Worm (Caenorhabditis elegans) whole organism, mixed stage, embryonic: ENCODE results near the gene fbxc-58.

ENCODE experiments used
- M03D4.4 ChIP-seq: sonication (generic microtip); optimal IDR thresholded peaks from 2 replicates; lab custom pipeline; 2017; ENCODE audit warnings: mild to moderate bottlenecking, missing genetic modification characterization, missing compliant biosample characterization
- bed-3 ChIP-seq: fragments of 200-800 bp; sonication (Bioruptor generic); optimal IDR thresholded peaks from 3 replicates; lab custom pipeline; 2018; ENCODE audit warnings: mild to moderate bottlenecking, missing genetic modification characterization, moderate library complexity, missing compliant biosample characterization
- blmp-1 ChIP-seq: fragments of 150-350 bp; optimal IDR thresholded peaks from 2 replicates; lab custom pipeline; 2014; ENCODE audit warnings: missing biosample characterization, missing genetic modification characterization
- ceh-39 ChIP-seq: fragments of 150-350 bp; optimal IDR thresholded peaks from 2 replicates; lab custom pipeline; 2014; ENCODE audit warnings: missing biosample characterization, missing genetic modification characterization
- ceh-43 ChIP-seq: fragments of 200-800 bp; sonication (Bioruptor generic); optimal IDR thresholded peaks from 2 replicates; lab custom pipeline; 2018; ENCODE audit warnings: mild to moderate bottlenecking, missing genetic modification characterization, moderate library complexity, missing compliant biosample characterization
- ceh-83 ChIP-seq: fragments of 200-800 bp; sonication (Bioruptor generic); optimal IDR thresholded peaks from 2 replicates; lab custom pipeline; 2018; ENCODE audit warnings: mild to moderate bottlenecking, missing genetic modification characterization, missing compliant biosample characterization
- ces-1 ChIP-seq: fragments of 150-350 bp; optimal IDR thresholded peaks from 2 replicates; lab custom pipeline; 2014; ENCODE audit warnings: missing biosample characterization, missing genetic modification reagents, missing genetic modification characterization
- cnd-1 ChIP-seq: fragments of 200-800 bp; sonication (Bioruptor generic); optimal IDR thresholded peaks from 2 replicates; lab custom pipeline; 2018; ENCODE audit warnings: mild to moderate bottlenecking, missing genetic modification characterization, missing compliant biosample characterization
- drap-1 ChIP-seq: fragments of 200-800 bp; sonication (Bioruptor generic); optimal IDR thresholded peaks from 3 replicates; lab custom pipeline; 2018; ENCODE audit warnings: mild to moderate bottlenecking, missing genetic modification characterization, missing compliant biosample characterization
- flh-1 ChIP-seq: fragments of 200-800 bp; sonication (Bioruptor generic); optimal IDR thresholded peaks from 2 replicates; lab custom pipeline; 2018; ENCODE audit warnings: mild to moderate bottlenecking, missing genetic modification characterization, moderate library complexity, missing compliant biosample characterization
- ham-2 ChIP-seq: fragments of 200-800 bp; sonication (Bioruptor generic); optimal IDR thresholded peaks from 2 replicates; lab custom pipeline; 2018; ENCODE audit warnings: mild to moderate bottlenecking, missing genetic modification characterization, missing compliant biosample characterization
- hlh-1 ChIP-seq: fragments of 150-350 bp; optimal IDR thresholded peaks from 2 replicates; lab custom pipeline; 2014; ENCODE audit warnings: missing biosample characterization, missing genetic modification reagents, missing genetic modification characterization
- lin-13 ChIP-seq: fragments of 150-350 bp; optimal IDR thresholded peaks from 2 replicates; lab custom pipeline; 2014; ENCODE audit warnings: missing biosample characterization, missing genetic modification characterization
- lin-32 ChIP-seq: fragments of 200-800 bp; sonication (Bioruptor generic); optimal IDR thresholded peaks from 2 replicates; lab custom pipeline; 2018; ENCODE audit warnings: mild to moderate bottlenecking, missing genetic modification characterization, missing compliant biosample characterization
- lsy-2 ChIP-seq: fragments of 150-350 bp; optimal IDR thresholded peaks from 2 replicates; lab custom pipeline; 2014; ENCODE audit warnings: missing biosample characterization, missing genetic modification characterization
- mab-5 ChIP-seq: fragments of 150-350 bp; optimal IDR thresholded peaks from 2 replicates; lab custom pipeline; 2014; ENCODE audit warnings: missing biosample characterization, missing genetic modification characterization
- mep-1 ChIP-seq: fragments of 150-350 bp; optimal IDR thresholded peaks from 2 replicates; lab custom pipeline; 2017; ENCODE audit warnings: missing biosample characterization, missing genetic modification reagents, missing genetic modification characterization, inconsistent platforms
- mls-2 ChIP-seq: sonication (generic microtip); optimal IDR thresholded peaks from 2 replicates; lab custom pipeline; 2016; ENCODE audit warnings: mild to moderate bottlenecking, missing genetic modification characterization, moderate library complexity, missing compliant biosample characterization
- nhr-12 ChIP-seq: fragments of 150-350 bp; optimal IDR thresholded peaks from 2 replicates; lab custom pipeline; 2014; ENCODE audit warnings: missing biosample characterization, missing genetic modification characterization
- nhr-2 ChIP-seq: fragments of 150-350 bp; optimal IDR thresholded peaks from 2 replicates; lab custom pipeline; 2014; ENCODE audit warnings: missing biosample characterization, missing genetic modification characterization
- nhr-237 ChIP-seq: fragments of 150-350 bp; optimal IDR thresholded peaks from 2 replicates; lab custom pipeline; 2014; ENCODE audit warnings: missing biosample characterization, missing genetic modification characterization
- nhr-28 ChIP-seq: fragments of 150-350 bp; optimal IDR thresholded peaks from 2 replicates; lab custom pipeline; 2014; ENCODE audit warnings: missing biosample characterization, missing genetic modification characterization
- nhr-76 ChIP-seq: sonication (generic microtip); optimal IDR thresholded peaks from 2 replicates; lab custom pipeline; 2017; ENCODE audit warnings: missing biosample characterization, missing genetic modification characterization
- pha-4 ChIP-seq: fragments of 150-350 bp; optimal IDR thresholded peaks from 2 replicates; lab custom pipeline; 2018; ENCODE audit warnings: missing biosample characterization, missing genetic modification reagents, missing genetic modification characterization
- sem-2 ChIP-seq: fragments of 200-800 bp; sonication (Bioruptor generic); optimal IDR thresholded peaks from 2 replicates; lab custom pipeline; 2018; ENCODE audit warnings: mild to moderate bottlenecking, missing genetic modification characterization, missing compliant biosample characterization
- snpc-4 ChIP-seq: fragments of 150-350 bp; optimal IDR thresholded peaks from 2 replicates; lab custom pipeline; 2014; ENCODE audit warnings: missing biosample characterization, missing genetic modification characterization
- sptf-1 ChIP-seq: sonication (generic microtip); optimal IDR thresholded peaks from 2 replicates; lab custom pipeline; 2017; ENCODE audit warnings: mild to moderate bottlenecking, missing genetic modification characterization, moderate library complexity, missing compliant biosample characterization
- tbx-8 ChIP-seq: fragments of 200-800 bp; sonication (Bioruptor generic); optimal IDR thresholded peaks from 2 replicates; lab custom pipeline; 2018; ENCODE audit warnings: mild to moderate bottlenecking, missing genetic modification characterization, moderate library complexity, missing compliant biosample characterization
- unc-62 ChIP-seq: fragments of 150-350 bp; optimal IDR thresholded peaks from 2 replicates; lab custom pipeline; 2014; ENCODE audit warnings: missing biosample characterization, missing genetic modification reagents, missing genetic modification characterization
- zip-8 ChIP-seq: fragments of 150-350 bp; optimal IDR thresholded peaks from 2 replicates; lab custom pipeline; 2014; ENCODE audit warnings: missing biosample characterization, missing genetic modification characterization
- ztf-11 ChIP-seq: fragments of 150-350 bp; optimal IDR thresholded peaks from 2 replicates; lab custom pipeline; 2014; ENCODE audit warnings: missing biosample characterization, missing genetic modification characterization

The fbxc-58 gene

DNA sequence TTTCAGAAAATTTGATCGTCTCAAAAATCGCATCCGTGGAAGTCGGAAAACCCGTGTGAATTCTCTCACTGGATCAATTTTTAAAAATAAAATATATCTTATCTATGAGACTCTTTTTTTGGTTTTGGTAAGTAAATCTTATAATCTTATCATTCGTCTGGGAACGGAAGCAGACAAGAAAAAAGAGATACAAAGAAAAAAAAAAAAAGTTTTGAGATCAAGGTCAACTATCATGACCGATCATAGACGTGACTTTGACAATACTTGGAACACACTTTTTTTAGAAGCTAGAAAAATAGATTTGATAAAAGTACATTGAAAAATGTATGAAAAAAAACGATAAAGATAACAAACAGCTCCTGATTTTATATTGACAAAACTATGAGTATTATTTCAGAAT, 5.2 kb downstream of the fbxc-58 start:
- TF ChIP-seq lsy-2 (tag; lab: Kevin White, UChicago) (no peak), mls-2 (tag; lab: Kevin White, UChicago) (no peak), bed-3 (GFP tag; lab: Kevin White, UChicago) (no peak), sptf-1 (tag; lab: Kevin White, UChicago) (no peak), drap-1 (GFP tag; lab: Kevin White, UChicago) (no peak), zip-8 (tag; lab: Kevin White, UChicago) (no peak), nhr-12 (tag; lab: Kevin White, UChicago) (no peak), nhr-2 (tag; lab: Kevin White, UChicago) (no peak), ztf-11 (tag; lab: Kevin White, UChicago) (no peak), sem-2 (GFP tag; lab: Kevin White, UChicago) (no peak), flh-1 (GFP tag; lab: Kevin White, UChicago) (no peak), ham-2 (GFP tag; lab: Kevin White, UChicago) (no peak), mab-5 (tag; lab: Kevin White, UChicago) (no peak), ceh-39 (no peak), ceh-83 (GFP tag; lab: Kevin White, UChicago) (no peak), cnd-1 (tag; lab: Kevin White, UChicago) (no peak)

DNA sequence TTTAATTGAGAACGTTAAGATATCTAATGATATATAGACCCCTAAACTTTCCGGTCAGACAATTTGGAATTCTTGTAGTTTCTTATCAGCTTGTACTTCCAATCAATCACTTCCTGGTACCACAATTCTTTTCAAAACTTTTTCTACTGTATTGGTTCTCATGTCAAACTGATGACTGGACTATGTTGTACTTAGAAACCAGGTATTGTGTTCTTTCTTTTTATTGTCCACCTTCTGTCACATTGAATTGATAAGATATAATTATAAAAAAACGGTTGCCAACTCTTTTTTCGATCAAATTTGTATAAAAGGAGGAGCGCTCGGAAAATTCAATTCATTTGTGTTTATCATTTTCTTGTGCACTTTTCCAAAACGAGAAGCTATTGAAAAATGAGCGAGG, 7.0 kb downstream of the fbxc-58 start, which contains the start of gene C10C5.4:
Gene C10C5.4, plus strand, starts transcription at position 281 of the 400 bp plus-strand sequence.
- TF ChIP-seq sem-2 (GFP tag; lab: Kevin White, UChicago), result no peak
- no peak for TF ChIP-seq tbx-8 (GFP tag; lab: Kevin White, UChicago)
- TF ChIP-seq bed-3 (GFP tag; lab: Kevin White, UChicago), result no peak
- TF ChIP-seq sptf-1 (tag; lab: Kevin White, UChicago), result no peak
- no peak for TF ChIP-seq lin-32
- no peak for TF ChIP-seq unc-62 (GFP tag; lab: Kevin White, UChicago)
- TF ChIP-seq mls-2 (tag; lab: Kevin White, UChicago), result no peak
- TF ChIP-seq hlh-1, result no peak
- no peak for TF ChIP-seq lin-13
- TF ChIP-seq nhr-76 (tag; lab: Kevin White, UChicago), result no peak
- TF ChIP-seq ceh-43 (GFP tag; lab: Kevin White, UChicago), result no peak
- TF ChIP-seq blmp-1 (tag; lab: Kevin White, UChicago), result no peak

DNA sequence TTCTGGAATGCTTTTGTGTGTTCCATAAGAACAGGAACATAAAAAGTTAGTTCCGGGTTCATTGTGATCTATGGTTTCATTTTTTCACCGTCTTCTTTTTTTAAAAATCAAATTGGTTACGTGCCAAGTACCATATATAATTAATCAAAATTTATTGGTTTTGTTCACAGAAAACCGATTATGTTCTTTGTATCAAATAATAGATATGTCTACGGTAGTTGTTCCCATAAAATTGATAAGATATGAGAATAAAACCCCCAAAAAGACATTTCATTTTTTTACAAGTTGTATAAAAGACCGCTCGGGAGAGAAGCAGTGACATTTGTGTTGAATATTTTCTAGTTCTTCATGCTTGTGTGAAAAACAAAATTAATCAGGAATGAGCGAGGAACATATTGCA, 9.8 kb downstream of the fbxc-58 start, which contains the start of gene C10C5.5:
Gene C10C5.5, plus strand, starts transcription at position 301 of the 400 bp plus-strand sequence.
- TF ChIP-seq pha-4 (tag; lab: Kevin White, UChicago) (no peak), mls-2 (tag; lab: Kevin White, UChicago) (no peak), sem-2 (GFP tag; lab: Kevin White, UChicago) (no peak), ztf-11 (tag; lab: Kevin White, UChicago) (no peak)

DNA sequence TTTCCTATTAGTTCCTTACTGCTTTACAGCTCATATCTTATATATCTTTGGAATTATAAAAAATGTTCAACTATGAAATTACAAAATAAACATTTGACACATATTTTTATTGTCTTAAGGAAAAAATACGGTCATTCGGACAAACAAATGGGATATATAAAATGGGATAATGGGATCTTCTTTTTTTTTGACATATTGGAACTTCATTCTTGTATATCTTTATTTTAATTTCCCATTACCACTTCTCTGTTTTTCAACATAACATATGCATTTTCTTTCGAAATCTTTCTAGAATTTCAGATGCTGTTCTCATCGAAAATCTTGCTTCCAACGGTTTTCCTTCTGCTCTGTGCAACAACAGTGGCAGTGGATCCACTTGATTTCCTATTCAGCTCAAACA, 13.5 kb downstream of the fbxc-58 start, which contains the start of gene C10C5.7:
Gene C10C5.7, plus strand, starts transcription at position 301 of the 400 bp plus-strand sequence.
- TF ChIP-seq ham-2 (GFP tag; lab: Kevin White, UChicago) (no peak), nhr-12 (tag; lab: Kevin White, UChicago) (no peak), mab-5 (tag; lab: Kevin White, UChicago) (no peak), nhr-237 (tag; lab: Kevin White, UChicago) (no peak), tbx-8 (GFP tag; lab: Kevin White, UChicago) (no peak), hlh-1 (no peak), sptf-1 (tag; lab: Kevin White, UChicago) (no peak), cnd-1 (tag; lab: Kevin White, UChicago) (no peak), ces-1 (no peak), snpc-4 (no peak), pha-4 (tag; lab: Kevin White, UChicago) (no peak), ztf-11 (tag; lab: Kevin White, UChicago) (no peak), ceh-43 (GFP tag; lab: Kevin White, UChicago) (no peak), M03D4.4 (no peak), unc-62 (GFP tag; lab: Kevin White, UChicago) (no peak), mep-1 (tag; lab: Kevin White, UChicago) (no peak)

DNA sequence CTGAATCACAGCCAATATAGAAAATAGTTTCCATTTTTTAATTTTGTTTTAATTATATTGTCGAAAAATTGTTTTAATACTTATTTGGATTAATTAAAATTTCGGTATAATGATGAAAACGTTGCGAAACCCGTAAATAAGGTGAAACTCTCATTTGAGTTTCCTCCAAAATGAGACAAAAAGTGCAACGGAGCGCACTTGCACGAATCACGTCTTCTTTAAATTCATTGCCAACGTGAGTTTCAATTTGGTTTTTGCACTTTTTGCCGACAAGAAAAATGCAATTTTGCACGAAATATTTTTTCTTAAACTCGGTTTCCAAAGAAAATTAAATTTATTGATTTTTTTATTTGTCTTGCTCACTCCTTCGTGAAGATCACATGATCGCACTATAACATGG, 14.7 kb downstream of the fbxc-58 start, which contains the start of gene daf-15:
Gene daf-15, plus strand, starts transcription at position 171 of the 400 bp plus-strand sequence.
- TF ChIP-seq lsy-2 (tag; lab: Kevin White, UChicago) (peak; percentile 14), mep-1 (tag; lab: Kevin White, UChicago) (peak; percentile 0), nhr-28 (no peak)
